Fruit fly (Drosophila melanogaster) whole organism, embryonic: ENCODE data around the gene Syt1.
A peak's percentile ranks its signal among the peaks of the same experiment; 100 is the strongest.

Experiments
- Atf6 ChIP-seq: fragments of 200-800 bp; sonication (Bioruptor generic); IDR thresholded peaks from 2 replicates; pipeline ENCODE4 v1.3.6; 2022; ENCODE audit warnings: missing biosample characterization, missing genetic modification characterization
- Bgb ChIP-seq: fragments of 200-800 bp; sonication (Bioruptor generic); IDR thresholded peaks from 2 replicates; pipeline ENCODE4 v1.3.6; 2022; ENCODE audit warnings: missing biosample characterization, missing genetic modification characterization; ENCODE audit not compliant: partially characterized antibody
- Blimp-1 ChIP-seq: fragments of 200-800 bp; sonication (Bioruptor generic); optimal IDR thresholded peaks from 3 replicates; lab custom pipeline; 2018; ENCODE audit warnings: missing biosample characterization, missing genetic modification characterization, mild to moderate bottlenecking, moderate library complexity, missing genetic modification reagents
- Bteb2 ChIP-seq: fragments of 200-800 bp; sonication (Bioruptor generic); optimal IDR thresholded peaks from 2 replicates; lab custom pipeline; 2016; ENCODE audit warnings: missing biosample characterization, missing genetic modification characterization
- CG11398 ChIP-seq: fragments of 200-800 bp; sonication (Bioruptor generic); optimal IDR thresholded peaks from 2 replicates; lab custom pipeline; 2016; ENCODE audit warnings: missing biosample characterization, missing genetic modification characterization
- CG12236 ChIP-seq: fragments of 200-800 bp; sonication (Bioruptor generic); optimal IDR thresholded peaks from 2 replicates; lab custom pipeline; 2016; ENCODE audit warnings: missing biosample characterization, missing genetic modification characterization
- CG12744 ChIP-seq: fragments of 200-800 bp; sonication (Bioruptor generic); optimal IDR thresholded peaks from 2 replicates; lab custom pipeline; 2016; ENCODE audit warnings: missing biosample characterization, missing genetic modification characterization
- CG14667 ChIP-seq: fragments of 200-800 bp; sonication (Bioruptor generic); IDR thresholded peaks from 2 replicates; pipeline ENCODE4 v1.3.6; 2022; ENCODE audit warnings: missing biosample characterization, missing genetic modification characterization
- CG17361 ChIP-seq: fragments of 200-800 bp; sonication (Bioruptor generic); IDR thresholded peaks from 3 replicates; pipeline ENCODE4 v1.3.6; 2022; ENCODE audit warnings: missing biosample characterization, missing genetic modification characterization
- CG17912 ChIP-seq: fragments of 200-800 bp; sonication (Bioruptor generic); optimal IDR thresholded peaks from 2 replicates; lab custom pipeline; 2018; ENCODE audit warnings: missing biosample characterization, mild to moderate bottlenecking, missing genetic modification characterization
- CG1832 ChIP-seq: fragments of 200-800 bp; sonication (Bioruptor generic); optimal IDR thresholded peaks from 2 replicates; lab custom pipeline; 2017; ENCODE audit warnings: missing biosample characterization, mild to moderate bottlenecking, missing genetic modification characterization, inconsistent platforms
- CG18599 ChIP-seq: fragments of 200-800 bp; sonication (Bioruptor generic); optimal IDR thresholded peaks from 3 replicates; lab custom pipeline; 2017; ENCODE audit warnings: missing biosample characterization, missing genetic modification characterization, mild to moderate bottlenecking, moderate library complexity, missing genetic modification reagents
- CG32767 ChIP-seq: fragments of 200-800 bp; sonication (Bioruptor generic); IDR thresholded peaks from 2 replicates; pipeline ENCODE4 v1.3.6; 2022; ENCODE audit warnings: missing biosample characterization, missing genetic modification characterization
- CG3726 ChIP-seq: fragments of 200-800 bp; sonication (Bioruptor generic); IDR thresholded peaks from 3 replicates; pipeline ENCODE4, ENCODE4 v1.3.6; 2022; ENCODE audit warnings: missing biosample characterization, missing genetic modification characterization
- CG4328 ChIP-seq: fragments of 200-800 bp; sonication (Bioruptor generic); optimal IDR thresholded peaks from 3 replicates; lab custom pipeline; 2017; ENCODE audit warnings: missing biosample characterization, missing genetic modification reagents, missing genetic modification characterization
- CG43689 ChIP-seq: fragments of 200-800 bp; sonication (Bioruptor generic); IDR thresholded peaks from 2 replicates; pipeline ENCODE4 v1.3.6; 2022; ENCODE audit warnings: missing biosample characterization, missing genetic modification characterization
- CG5953 ChIP-seq: fragments of 200-800 bp; sonication (Bioruptor generic); IDR thresholded peaks from 2 replicates; pipeline ENCODE4 v1.3.6; 2022; ENCODE audit warnings: missing biosample characterization, missing genetic modification characterization
- CG6813 ChIP-seq: fragments of 200-800 bp; sonication (Bioruptor generic); optimal IDR thresholded peaks from 2 replicates; lab custom pipeline; 2017; ENCODE audit warnings: missing biosample characterization, missing genetic modification characterization, mild to moderate bottlenecking, moderate library complexity, missing genetic modification reagents
- CG7271 ChIP-seq: fragments of 200-800 bp; sonication (Bioruptor generic); optimal IDR thresholded peaks from 2 replicates; lab custom pipeline; 2018; ENCODE audit warnings: missing biosample characterization, mild to moderate bottlenecking, missing genetic modification characterization, moderate library complexity
- CG8281 ChIP-seq: fragments of 200-800 bp; sonication (Bioruptor generic); optimal IDR thresholded peaks from 2 replicates; lab custom pipeline; 2018; ENCODE audit warnings: missing biosample characterization, mild to moderate bottlenecking, missing genetic modification characterization, moderate library complexity
- CG8388 ChIP-seq: fragments of 200-800 bp; sonication (Bioruptor generic); optimal IDR thresholded peaks from 2 replicates; lab custom pipeline; 2019; ENCODE audit warnings: missing biosample characterization, mild to moderate bottlenecking, missing genetic modification characterization, moderate library complexity
- CTCF ChIP-seq: fragments of 200-800 bp; sonication (Bioruptor generic); optimal IDR thresholded peaks from 2 replicates; lab custom pipeline; 2017; ENCODE audit warnings: missing biosample characterization, mild to moderate bottlenecking, missing genetic modification characterization, moderate library complexity
- Dek ChIP-seq: fragments of 200-800 bp; sonication (Bioruptor generic); optimal IDR thresholded peaks from 3 replicates; lab custom pipeline; 2019; ENCODE audit warnings: missing biosample characterization, mild to moderate bottlenecking, missing genetic modification characterization, moderate library complexity
- Dfd ChIP-seq, 2 experiments: fragments of >200 bp; optimal IDR thresholded peaks; 2 replicates each; lab custom pipeline; 2017; ENCODE audit warnings: missing biosample characterization in 2 of 2, missing genetic modification characterization in 2 of 2
- HLH4C ChIP-seq: fragments of 200-800 bp; sonication (Bioruptor generic); IDR thresholded peaks from 3 replicates; pipeline ENCODE4 v1.3.6; 2022; ENCODE audit warnings: missing biosample characterization, missing genetic modification characterization; ENCODE audit not compliant: partially characterized antibody
- MESR4 ChIP-seq: fragments of 200-800 bp; sonication (Bioruptor generic); optimal IDR thresholded peaks from 2 replicates; lab custom pipeline; 2018; ENCODE audit warnings: missing biosample characterization, mild to moderate bottlenecking, missing genetic modification characterization, moderate library complexity
- Med ChIP-seq: fragments of 200-800 bp; sonication (Bioruptor generic); peaks from one replicate; lab custom pipeline; 2016; ENCODE audit warnings: missing biosample characterization, missing genetic modification characterization, mild to moderate bottlenecking, inconsistent platforms, moderate library complexity
- Nf-YC ChIP-seq: fragments of 200-800 bp; optimal IDR thresholded peaks from 3 replicates; lab custom pipeline; 2019; ENCODE audit warnings: missing biosample characterization, mild to moderate bottlenecking, missing genetic modification characterization, moderate library complexity
- Opbp ChIP-seq: fragments of 200-800 bp; sonication (Bioruptor generic); IDR thresholded peaks from 3 replicates; pipeline ENCODE4 v1.3.6; 2022; ENCODE audit warnings: missing biosample characterization, missing genetic modification characterization; ENCODE audit not compliant: partially characterized antibody
- YL-1 ChIP-seq: fragments of 200-800 bp; sonication (Bioruptor generic); optimal IDR thresholded peaks from 3 replicates; lab custom pipeline; 2017; ENCODE audit warnings: missing biosample characterization, mild to moderate bottlenecking, missing genetic modification characterization
- btn ChIP-seq: fragments of 200-800 bp; sonication (Bioruptor generic); optimal IDR thresholded peaks from 2 replicates; lab custom pipeline; 2016; ENCODE audit warnings: missing biosample characterization, missing genetic modification characterization
- cato ChIP-seq: fragments of 200-800 bp; sonication (Bioruptor generic); optimal IDR thresholded peaks from 2 replicates; lab custom pipeline; 2016; ENCODE audit warnings: missing biosample characterization, missing genetic modification characterization, borderline replicate concordance
- crp ChIP-seq, 2 experiments: fragments of 200-800 bp; sonication (Bioruptor generic); optimal IDR thresholded peaks; 2 replicates in 1 of 2; 3 replicates in 1 of 2; lab custom pipeline; 2017; ENCODE audit warnings: missing biosample characterization in 2 of 2, missing genetic modification characterization in 2 of 2, mild to moderate bottlenecking in 1 of 2, moderate library complexity in 1 of 2
- da ChIP-seq: fragments of 200-800 bp; sonication (Bioruptor generic); optimal IDR thresholded peaks from 2 replicates; lab custom pipeline; 2016; ENCODE audit warnings: missing biosample characterization, missing genetic modification characterization
- disco-r ChIP-seq: fragments of 200-800 bp; sonication (Bioruptor generic); optimal IDR thresholded peaks from 2 replicates; lab custom pipeline; 2016; ENCODE audit warnings: missing biosample characterization, missing genetic modification characterization
- dmrt99B ChIP-seq: fragments of 200-800 bp; sonication (Bioruptor generic); optimal IDR thresholded peaks from 2 replicates; lab custom pipeline; 2018; ENCODE audit warnings: missing biosample characterization, mild to moderate bottlenecking, missing genetic modification characterization, moderate library complexity
- dpn ChIP-seq, 2 experiments: fragments of 200-800 bp; sonication (Bioruptor generic); optimal IDR thresholded peaks; 3 replicates each; lab custom pipeline; 2016; ENCODE audit warnings: missing biosample characterization in 2 of 2, missing genetic modification characterization in 2 of 2
- fd102C ChIP-seq: fragments of 200-800 bp; sonication (Bioruptor generic); optimal IDR thresholded peaks from 2 replicates; lab custom pipeline; 2018; ENCODE audit warnings: missing biosample characterization, mild to moderate bottlenecking, missing genetic modification characterization, moderate library complexity
- fd3F ChIP-seq: fragments of 200-800 bp; sonication (Bioruptor generic); optimal IDR thresholded peaks from 2 replicates; lab custom pipeline; 2018; ENCODE audit warnings: missing biosample characterization, mild to moderate bottlenecking, missing genetic modification characterization, moderate library complexity
- gem ChIP-seq: fragments of 200-800 bp; sonication (Bioruptor generic); optimal IDR thresholded peaks from 2 replicates; lab custom pipeline; 2019; ENCODE audit warnings: missing biosample characterization, mild to moderate bottlenecking, missing genetic modification characterization, moderate library complexity
- ham ChIP-seq: fragments of 200-800 bp; sonication (Bioruptor generic); IDR thresholded peaks from 2 replicates; pipeline ENCODE4 v1.3.6; 2022; ENCODE audit warnings: missing biosample characterization, missing genetic modification characterization
- insv ChIP-seq, 2 experiments: fragments of 200-800 bp; sonication (Bioruptor generic); optimal IDR thresholded peaks; 3 replicates each; lab custom pipeline; 2016 to 2018; ENCODE audit warnings: missing biosample characterization in 2 of 2, missing genetic modification characterization in 2 of 2
- inv ChIP-seq: fragments of 200-800 bp; sonication (Bioruptor generic); IDR thresholded peaks from 2 replicates; pipeline ENCODE4 v1.3.6; 2022; ENCODE audit warnings: missing biosample characterization, missing genetic modification characterization; ENCODE audit not compliant: partially characterized antibody
- ken ChIP-seq: fragments of 200-800 bp; sonication (Bioruptor generic); IDR thresholded peaks from 3 replicates; pipeline ENCODE4 v1.3.6; 2022; ENCODE audit warnings: missing biosample characterization, missing genetic modification characterization
- lola ChIP-seq, 3 experiments: fragments of >200 bp in 2 of 3; fragments of 200-800 bp in 1 of 3; sonication (Bioruptor generic) in 1 of 3; optimal IDR thresholded peaks; 2 replicates each; lab custom pipeline; 2017 to 2019; ENCODE audit warnings: missing biosample characterization in 3 of 3, missing genetic modification characterization in 3 of 3, mild to moderate bottlenecking in 1 of 3, moderate library complexity in 1 of 3
- oc ChIP-seq: fragments of 200-800 bp; sonication (Bioruptor generic); optimal IDR thresholded peaks from 2 replicates; lab custom pipeline; 2018; ENCODE audit warnings: missing biosample characterization, mild to moderate bottlenecking, missing genetic modification characterization, moderate library complexity
- peb ChIP-seq: fragments of 200-800 bp; sonication (Bioruptor generic); IDR thresholded peaks from 2 replicates; pipeline ENCODE4 v1.3.6; 2022; ENCODE audit warnings: missing biosample characterization, missing genetic modification characterization
- pfk ChIP-seq: fragments of 200-800 bp; sonication (Bioruptor generic); optimal IDR thresholded peaks from 2 replicates; lab custom pipeline; 2018; ENCODE audit warnings: missing biosample characterization, mild to moderate bottlenecking, missing genetic modification characterization, moderate library complexity
- sens ChIP-seq: fragments of 200-800 bp; sonication (Bioruptor generic); peaks from one replicate; lab custom pipeline; 2016; ENCODE audit warnings: missing biosample characterization, missing genetic modification characterization
- stc ChIP-seq: fragments of 200-800 bp; sonication (Bioruptor generic); IDR thresholded peaks from 2 replicates; pipeline ENCODE4 v1.3.6; 2022; ENCODE audit warnings: missing biosample characterization, missing genetic modification characterization

Gene Syt1

DNA sequence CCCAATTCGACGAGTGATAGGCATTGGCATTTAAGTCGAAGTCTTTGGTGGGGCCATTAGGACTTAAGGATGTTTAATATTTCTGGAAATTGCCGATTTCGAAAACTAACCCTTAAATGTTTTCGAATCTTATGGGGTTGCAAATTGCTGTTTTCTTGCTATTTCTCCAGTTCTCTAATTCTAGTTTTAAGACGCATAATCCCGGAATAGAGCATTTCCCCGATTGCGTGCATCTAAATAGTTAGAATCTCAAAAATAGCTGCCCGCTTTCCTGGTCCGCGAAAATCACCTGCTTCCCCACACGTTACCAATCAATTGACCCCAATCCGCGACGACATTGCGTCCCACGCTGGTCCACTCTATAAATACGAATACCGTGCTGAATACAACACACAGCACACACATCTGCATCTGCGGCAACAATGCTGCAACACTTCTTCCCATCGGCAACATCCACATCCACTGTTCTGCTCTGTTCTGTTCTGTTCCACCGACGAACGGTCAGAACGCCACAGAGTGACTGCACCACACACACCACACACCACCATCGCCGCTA is 47.8 kb downstream of the Syt1 start, which contains the start of gene Bacc (continued):
- TF ChIP-seq Dek, result peak; percentile 77
- peak in 1 of 2 experiments; percentile 7 for TF ChIP-seq insv (GFP tag; optimal IDR thresholded peaks at IDR 0.05; lab: Kevin White, UChicago)
- no peak for TF ChIP-seq ken (GFP tag; lab: Robert Waterston, UW)
- peak; percentile 64 for TF ChIP-seq Nf-YC
- TF ChIP-seq Bgb (GFP tag; lab: Robert Waterston, UW), result no peak
- peak; percentile 80 for TF ChIP-seq pfk (GFP tag; lab: Kevin White, UChicago)
- no peak for TF ChIP-seq CG32767
- TF ChIP-seq lola (GFP tag; optimal IDR thresholded peaks at IDR 0.05; lab: Kevin White, UChicago), result peak in 1 of 3 experiments; percentile 73
- TF ChIP-seq fd102C (GFP tag; lab: Kevin White, UChicago), result no peak
- no peak for TF ChIP-seq CG7271 (tag; lab: Kevin White, UChicago)
- peak; percentile 76 for TF ChIP-seq btn
- peak; percentile 86 for TF ChIP-seq da
- TF ChIP-seq CG8388 (GFP tag; lab: Kevin White, UChicago), result peak; percentile 77
- peak; percentile 55 for TF ChIP-seq oc (tag; lab: Kevin White, UChicago)
- TF ChIP-seq dmrt99B (tag; lab: Kevin White, UChicago), result peak; percentile 90
- peak; percentile 68 for TF ChIP-seq CG8281 (tag; lab: Kevin White, UChicago)
- peak; percentile 79 for TF ChIP-seq CG6813 (GFP tag; lab: Kevin White, UChicago)
- TF ChIP-seq fd3F, result peak; percentile 82
- TF ChIP-seq disco-r (GFP tag; lab: Kevin White, UChicago), result peak; percentile 71
- peak; percentile 96 for TF ChIP-seq sens (GFP tag; lab: Kevin White, UChicago)
- TF ChIP-seq gem (tag; lab: Kevin White, UChicago), result peak; percentile 91
- no peak for TF ChIP-seq Atf6 (GFP tag; lab: Robert Waterston, UW)
- TF ChIP-seq Bteb2 (GFP tag; lab: Kevin White, UChicago), result peak; percentile 86
- peak; percentile 61 for TF ChIP-seq cato (GFP tag; lab: Kevin White, UChicago)
- TF ChIP-seq CG11398 (GFP tag; lab: Kevin White, UChicago), result peak; percentile 88
- peak; percentile 17 for TF ChIP-seq YL-1 (GFP tag; lab: Kevin White, UChicago)
- no peak for TF ChIP-seq Opbp (GFP tag; lab: Robert Waterston, UW)
- no peak for TF ChIP-seq CG43689 (GFP tag; lab: Robert Waterston, UW)
- no peak for TF ChIP-seq CG1832 (GFP tag; lab: Kevin White, UChicago)
- TF ChIP-seq Blimp-1 (GFP tag; lab: Kevin White, UChicago), result peak; percentile 82
- no peak for TF ChIP-seq ham (GFP tag; lab: Robert Waterston, UW)
- TF ChIP-seq dpn (GFP tag; optimal IDR thresholded peaks at IDR 0.05; lab: Kevin White, UChicago), result peak; percentile 87 to 91
- TF ChIP-seq CTCF, result peak; percentile 37
- TF ChIP-seq CG18599 (GFP tag; lab: Kevin White, UChicago), result peak; percentile 95
- TF ChIP-seq peb (GFP tag; lab: Robert Waterston, UW), result no peak
- TF ChIP-seq CG14667 (GFP tag; lab: Robert Waterston, UW), result no peak
- TF ChIP-seq CG3726, result no peak
- TF ChIP-seq HLH4C (GFP tag; lab: Robert Waterston, UW), result no peak
- TF ChIP-seq CG12744 (GFP tag; lab: Kevin White, UChicago), result peak; percentile 65
- TF ChIP-seq crp (GFP tag; optimal IDR thresholded peaks at IDR 0.05; lab: Kevin White, UChicago), result peak in 1 of 2 experiments; percentile 38
- no peak for TF ChIP-seq CG5953 (GFP tag; lab: Robert Waterston, UW)
- peak; percentile 5 for TF ChIP-seq MESR4 (GFP tag; lab: Kevin White, UChicago)
- peak in 1 of 2 experiments; percentile 61 for TF ChIP-seq Dfd (GFP tag; optimal IDR thresholded peaks at IDR 0.05; lab: Kevin White, UChicago)
- TF ChIP-seq Med (GFP tag; lab: Kevin White, UChicago), result peak; percentile 97
- no peak for TF ChIP-seq inv (GFP tag; lab: Robert Waterston, UW)
- TF ChIP-seq CG17361 (GFP tag; lab: Robert Waterston, UW), result no peak
- no peak for TF ChIP-seq CG17912 (GFP tag; lab: Kevin White, UChicago)
- TF ChIP-seq CG12236 (GFP tag; lab: Kevin White, UChicago), result peak; percentile 81
- no peak for TF ChIP-seq stc (GFP tag; lab: Robert Waterston, UW)
- peak; percentile 83 for TF ChIP-seq CG4328 (GFP tag; lab: Kevin White, UChicago)
